Fruit fly (Drosophila melanogaster) whole organism, embryonic: ENCODE measurements around the gene ZnT86D.

Experiments
- CG10209 ChIP-seq: fragments of 200-800 bp; sonication (Bioruptor generic); optimal IDR thresholded peaks from 3 replicates; lab custom pipeline; 2017; ENCODE audit warnings: missing biosample characterization, mild to moderate bottlenecking, missing genetic modification characterization, missing genetic modification reagents
- CG11723 ChIP-seq: fragments of 200-800 bp; sonication (Bioruptor generic); optimal IDR thresholded peaks from 2 replicates; lab custom pipeline; 2017; ENCODE audit warnings: missing biosample characterization, mild to moderate bottlenecking, missing genetic modification characterization
- CG12071 ChIP-seq: fragments of 200-800 bp; sonication (Bioruptor generic); optimal IDR thresholded peaks from 3 replicates; lab custom pipeline; 2018; ENCODE audit warnings: missing biosample characterization, mild to moderate bottlenecking, missing genetic modification characterization
- CG12155 ChIP-seq: fragments of 200-800 bp; sonication (Bioruptor generic); optimal IDR thresholded peaks from 3 replicates; lab custom pipeline; 2016; ENCODE audit warnings: missing biosample characterization, missing genetic modification characterization
- CG12236 ChIP-seq: fragments of 200-800 bp; sonication (Bioruptor generic); optimal IDR thresholded peaks from 2 replicates; lab custom pipeline; 2016; ENCODE audit warnings: missing biosample characterization, missing genetic modification characterization
- CG12744 ChIP-seq: fragments of 200-800 bp; sonication (Bioruptor generic); optimal IDR thresholded peaks from 2 replicates; lab custom pipeline; 2016; ENCODE audit warnings: missing biosample characterization, missing genetic modification characterization
- CG12769 ChIP-seq: fragments of 200-800 bp; sonication (Bioruptor generic); optimal IDR thresholded peaks from 2 replicates; lab custom pipeline; 2019; ENCODE audit warnings: missing biosample characterization, mild to moderate bottlenecking, missing genetic modification characterization, moderate library complexity
- CG13123 ChIP-seq: fragments of 200-800 bp; sonication (Bioruptor generic); optimal IDR thresholded peaks from 2 replicates; lab custom pipeline; 2016; ENCODE audit warnings: missing biosample characterization, missing genetic modification characterization
- CG13296 ChIP-seq: fragments of 200-800 bp; sonication (Bioruptor generic); optimal IDR thresholded peaks from 3 replicates; lab custom pipeline; 2018; ENCODE audit warnings: missing biosample characterization, mild to moderate bottlenecking, missing genetic modification characterization
- CG13624 ChIP-seq: fragments of 200-800 bp; sonication (Bioruptor generic); optimal IDR thresholded peaks from 2 replicates; lab custom pipeline; 2016; ENCODE audit warnings: missing biosample characterization, missing genetic modification characterization
- CG1529 ChIP-seq: fragments of 200-800 bp; sonication (Bioruptor generic); optimal IDR thresholded peaks from 3 replicates; lab custom pipeline; 2018; ENCODE audit warnings: missing biosample characterization, missing genetic modification characterization
- CG16813 ChIP-seq: fragments of 200-800 bp; sonication (Bioruptor generic); IDR thresholded peaks from 3 replicates; pipeline ENCODE4 v1.3.6; 2022; ENCODE audit warnings: missing biosample characterization, missing genetic modification characterization; ENCODE audit not compliant: partially characterized antibody
- CG16815 ChIP-seq: fragments of 200-800 bp; sonication (Bioruptor generic); optimal IDR thresholded peaks from 3 replicates; lab custom pipeline; 2017; ENCODE audit warnings: missing biosample characterization, mild to moderate bottlenecking, missing genetic modification characterization
- CG17829 ChIP-seq: fragments of 200-800 bp; optimal IDR thresholded peaks from 2 replicates; lab custom pipeline; 2019; ENCODE audit warnings: missing biosample characterization, mild to moderate bottlenecking, missing genetic modification characterization, moderate library complexity
- CG18262 ChIP-seq: fragments of 200-800 bp; optimal IDR thresholded peaks from 3 replicates; lab custom pipeline; 2019; ENCODE audit warnings: missing biosample characterization, mild to moderate bottlenecking, missing genetic modification characterization, moderate library complexity
- CG30431 ChIP-seq: fragments of 200-800 bp; sonication (Bioruptor generic); optimal IDR thresholded peaks from 2 replicates; lab custom pipeline; 2017; ENCODE audit warnings: missing biosample characterization, missing genetic modification characterization
- CG31388 ChIP-seq: fragments of 200-800 bp; sonication (Bioruptor generic); optimal IDR thresholded peaks from 2 replicates; lab custom pipeline; 2016; ENCODE audit warnings: missing biosample characterization, missing genetic modification characterization
- CG3281 ChIP-seq: fragments of 200-800 bp; sonication (Bioruptor generic); optimal IDR thresholded peaks from 3 replicates; lab custom pipeline; 2017; ENCODE audit warnings: missing biosample characterization, mild to moderate bottlenecking, missing genetic modification characterization
- CG3726 ChIP-seq: fragments of 200-800 bp; sonication (Bioruptor generic); IDR thresholded peaks from 3 replicates; pipeline ENCODE4, ENCODE4 v1.3.6; 2022; ENCODE audit warnings: missing biosample characterization, missing genetic modification characterization
- CG42726 ChIP-seq: fragments of 200-800 bp; sonication (Bioruptor generic); IDR thresholded peaks from 2 replicates; pipeline ENCODE4 v1.3.6; 2022; ENCODE audit warnings: missing biosample characterization, missing genetic modification characterization; ENCODE audit not compliant: partially characterized antibody
- CG4424 ChIP-seq: fragments of 200-800 bp; sonication (Bioruptor generic); optimal IDR thresholded peaks from 3 replicates; lab custom pipeline; 2016; ENCODE audit warnings: missing biosample characterization, missing genetic modification characterization
- CG6272 ChIP-seq: fragments of 200-800 bp; sonication (Bioruptor generic); IDR thresholded peaks from 2 replicates; pipeline ENCODE4 v1.3.6; 2022; ENCODE audit warnings: missing biosample characterization, missing genetic modification characterization
- CG6683 ChIP-seq: fragments of 200-800 bp; sonication (Bioruptor generic); optimal IDR thresholded peaks from 2 replicates; lab custom pipeline; 2017; ENCODE audit warnings: missing biosample characterization, mild to moderate bottlenecking, missing genetic modification characterization, missing genetic modification reagents
- CG7963 ChIP-seq: fragments of 200-800 bp; sonication (Bioruptor generic); IDR thresholded peaks from 3 replicates; pipeline ENCODE4 v1.3.6; 2022; ENCODE audit warnings: missing biosample characterization, missing genetic modification characterization; ENCODE audit not compliant: partially characterized antibody
- Dad ChIP-seq: fragments of 200-800 bp; sonication (Bioruptor generic); optimal IDR thresholded peaks from 3 replicates; lab custom pipeline; 2016; ENCODE audit warnings: missing biosample characterization, missing genetic modification characterization
- Dbx ChIP-seq: fragments of 200-800 bp; sonication (Bioruptor generic); IDR thresholded peaks from 3 replicates; pipeline ENCODE4 v1.3.6; 2022; ENCODE audit warnings: missing biosample characterization, missing genetic modification characterization
- Deaf1 ChIP-seq: fragments of 200-800 bp; optimal IDR thresholded peaks from 3 replicates; lab custom pipeline; 2019; ENCODE audit warnings: missing biosample characterization, mild to moderate bottlenecking, missing genetic modification characterization, moderate library complexity
- HmgD ChIP-seq: fragments of 200-800 bp; sonication (Bioruptor generic); optimal IDR thresholded peaks from 3 replicates; lab custom pipeline; 2016; ENCODE audit warnings: missing biosample characterization, missing genetic modification characterization
- Hmr ChIP-seq: fragments of 200-800 bp; sonication (Bioruptor generic); optimal IDR thresholded peaks from 3 replicates; lab custom pipeline; 2017; ENCODE audit warnings: mild to moderate bottlenecking, missing biosample characterization, missing genetic modification reagents, missing genetic modification characterization
- Lhr ChIP-seq: fragments of 200-800 bp; sonication (Bioruptor generic); optimal IDR thresholded peaks from 3 replicates; lab custom pipeline; 2017; ENCODE audit warnings: mild to moderate bottlenecking, missing biosample characterization, missing genetic modification reagents, missing genetic modification characterization
- Meics ChIP-seq: fragments of 200-800 bp; sonication (Bioruptor generic); optimal IDR thresholded peaks from 2 replicates; lab custom pipeline; 2017; ENCODE audit warnings: missing biosample characterization, mild to moderate bottlenecking, missing genetic modification characterization
- Neu2 ChIP-seq: fragments of 200-800 bp; sonication (Bioruptor generic); optimal IDR thresholded peaks from 3 replicates; lab custom pipeline; 2016; ENCODE audit warnings: missing biosample characterization, missing genetic modification characterization, borderline replicate concordance
- Ssrp ChIP-seq: fragments of 200-800 bp; sonication (Bioruptor generic); optimal IDR thresholded peaks from 2 replicates; lab custom pipeline; 2018; ENCODE audit warnings: missing biosample characterization, mild to moderate bottlenecking, missing genetic modification characterization, moderate library complexity
- ash1 ChIP-seq: fragments of 200-800 bp; sonication (Bioruptor generic); optimal IDR thresholded peaks from 2 replicates; lab custom pipeline; 2018; ENCODE audit warnings: missing biosample characterization, mild to moderate bottlenecking, missing genetic modification characterization
- az2 ChIP-seq: fragments of 200-800 bp; sonication (Bioruptor generic); optimal IDR thresholded peaks from 3 replicates; lab custom pipeline; 2016; ENCODE audit warnings: missing biosample characterization, missing genetic modification characterization
- chn ChIP-seq: fragments of 200-800 bp; sonication (Bioruptor generic); optimal IDR thresholded peaks from 2 replicates; lab custom pipeline; 2016; ENCODE audit warnings: missing biosample characterization, missing genetic modification characterization
- corto ChIP-seq: fragments of 200-800 bp; sonication (Bioruptor generic); optimal IDR thresholded peaks from 2 replicates; lab custom pipeline; 2016; ENCODE audit warnings: missing biosample characterization, mild to moderate bottlenecking, missing genetic modification characterization, moderate library complexity
- eyg ChIP-seq: fragments of 200-800 bp; sonication (Bioruptor generic); optimal IDR thresholded peaks from 3 replicates; lab custom pipeline; 2016; ENCODE audit warnings: missing biosample characterization, missing genetic modification characterization
- gcm2 ChIP-seq: fragments of 200-800 bp; sonication (Bioruptor generic); optimal IDR thresholded peaks from 2 replicates; lab custom pipeline; 2016; ENCODE audit warnings: missing biosample characterization, missing genetic modification characterization
- grn ChIP-seq: fragments of 200-800 bp; sonication (Bioruptor generic); optimal IDR thresholded peaks from 3 replicates; lab custom pipeline; 2017; ENCODE audit warnings: missing biosample characterization, missing genetic modification characterization
- lbe ChIP-seq: fragments of 200-800 bp; sonication (Bioruptor generic); optimal IDR thresholded peaks from 2 replicates; lab custom pipeline; 2016; ENCODE audit warnings: missing biosample characterization, mild to moderate bottlenecking, missing genetic modification characterization
- mld ChIP-seq: fragments of 200-800 bp; sonication (Bioruptor generic); IDR thresholded peaks from 3 replicates; pipeline ENCODE4 v1.3.6; 2022; ENCODE audit warnings: missing biosample characterization, missing genetic modification characterization; ENCODE audit not compliant: partially characterized antibody
- nerfin-2 ChIP-seq: fragments of 200-800 bp; sonication (Bioruptor generic); IDR thresholded peaks from 2 replicates; pipeline ENCODE4 v1.3.6; 2022; ENCODE audit warnings: missing biosample characterization, missing genetic modification characterization; ENCODE audit not compliant: partially characterized antibody
- pb ChIP-seq: fragments of 200-800 bp; sonication (Bioruptor generic); optimal IDR thresholded peaks from 3 replicates; lab custom pipeline; 2016; ENCODE audit warnings: missing biosample characterization, missing genetic modification characterization
- phol ChIP-seq: fragments of 200-800 bp; sonication (Bioruptor generic); optimal IDR thresholded peaks from 3 replicates; lab custom pipeline; 2018; ENCODE audit warnings: missing biosample characterization, mild to moderate bottlenecking, missing genetic modification characterization, moderate library complexity
- run ChIP-seq: fragments of 200-800 bp; sonication (Bioruptor generic); optimal IDR thresholded peaks from 3 replicates; lab custom pipeline; 2018; ENCODE audit warnings: missing biosample characterization, mild to moderate bottlenecking, missing genetic modification characterization
- sisA ChIP-seq: fragments of 200-800 bp; sonication (Bioruptor generic); IDR thresholded peaks from 2 replicates; pipeline ENCODE4 v1.3.6; 2022; ENCODE audit warnings: missing biosample characterization, missing genetic modification characterization
- slbo ChIP-seq: fragments of 200-800 bp; sonication (Bioruptor generic); IDR thresholded peaks from 2 replicates; pipeline ENCODE4 v1.3.6; 2022; ENCODE audit warnings: missing biosample characterization, missing genetic modification characterization
- tgo ChIP-seq: fragments of 200-800 bp; sonication (Bioruptor generic); IDR thresholded peaks from 3 replicates; pipeline ENCODE4 v1.3.6; 2022; ENCODE audit warnings: missing biosample characterization, missing genetic modification characterization
- tio ChIP-seq: fragments of 200-800 bp; sonication (Bioruptor generic); optimal IDR thresholded peaks from 2 replicates; lab custom pipeline; 2017; ENCODE audit warnings: missing biosample characterization, missing genetic modification characterization, inconsistent platforms
- ttk ChIP-seq: fragments of 200-800 bp; sonication (Bioruptor generic); IDR thresholded peaks from 2 replicates; pipeline ENCODE4 v2.1.2; 2022; ENCODE audit warnings: missing biosample characterization, missing genetic modification characterization
- wdn ChIP-seq: fragments of 200-800 bp; sonication (Bioruptor generic); IDR thresholded peaks from 2 replicates; pipeline ENCODE4 v1.3.6; 2022; ENCODE audit warnings: missing biosample characterization, missing genetic modification characterization

The ZnT86D gene

DNA sequence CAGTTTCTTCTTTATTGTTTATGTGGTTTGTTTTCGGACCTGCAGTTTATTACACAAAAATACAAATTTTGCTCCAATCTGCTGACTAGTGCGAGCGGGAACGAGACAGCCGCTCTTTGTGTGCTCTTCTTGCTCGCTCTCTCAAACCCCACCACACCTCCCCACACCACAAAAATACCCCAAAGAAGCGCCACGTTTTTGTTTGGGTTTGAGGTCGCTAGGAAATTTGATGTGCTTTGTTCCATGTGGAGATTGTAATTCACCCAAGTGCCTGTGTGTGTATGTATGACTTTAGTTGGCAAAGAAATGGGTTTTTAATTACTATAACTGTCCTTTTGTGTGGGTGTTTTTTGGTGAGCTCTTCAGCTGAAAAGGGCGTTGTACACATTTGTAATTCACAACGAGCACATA is 16.3 kb downstream of the ZnT86D start (continued):
- TF ChIP-seq slbo, result peak; percentile 39
- no peak for TF ChIP-seq CG6683 (GFP tag; lab: Kevin White, UChicago)
- peak; percentile 92 for TF ChIP-seq CG18262 (tag; lab: Kevin White, UChicago)
- TF ChIP-seq CG30431, result no peak
- TF ChIP-seq CG13123 (GFP tag; lab: Kevin White, UChicago), result no peak
- no peak for TF ChIP-seq CG7963 (GFP tag; lab: Robert Waterston, UW)
- no peak for TF ChIP-seq ash1 (GFP tag; lab: Kevin White, UChicago)
- no peak for TF ChIP-seq CG4424
- no peak for TF ChIP-seq CG12236 (GFP tag; lab: Kevin White, UChicago)
- TF ChIP-seq CG12744 (GFP tag; lab: Kevin White, UChicago), result no peak
- no peak for TF ChIP-seq CG13296 (GFP tag; lab: Kevin White, UChicago)
- peak; percentile 53 for TF ChIP-seq run
- TF ChIP-seq CG6272 (GFP tag; lab: Robert Waterston, UW), result no peak
- TF ChIP-seq lbe (GFP tag; lab: Kevin White, UChicago), result no peak
- no peak for TF ChIP-seq CG17829 (tag; lab: Kevin White, UChicago)
- TF ChIP-seq chn (GFP tag; lab: Kevin White, UChicago), result no peak
- no peak for TF ChIP-seq Deaf1 (tag; lab: Kevin White, UChicago)
- TF ChIP-seq corto (GFP tag; lab: Kevin White, UChicago), result no peak
- no peak for TF ChIP-seq tio (GFP tag; lab: Kevin White, UChicago)
- peak; percentile 3 for TF ChIP-seq HmgD (GFP tag; lab: Kevin White, UChicago)
- no peak for TF ChIP-seq Neu2 (GFP tag; lab: Kevin White, UChicago)
- peak; percentile 67 for TF ChIP-seq CG12769
- no peak for TF ChIP-seq Lhr (GFP tag; lab: Kevin White, UChicago)
- TF ChIP-seq grn (GFP tag; lab: Kevin White, UChicago), result no peak
- TF ChIP-seq phol (tag; lab: Kevin White, UChicago), result no peak
- TF ChIP-seq Ssrp (tag; lab: Kevin White, UChicago), result no peak
- no peak for TF ChIP-seq CG16813 (GFP tag; lab: Robert Waterston, UW)
- no peak for TF ChIP-seq CG1529
- peak; percentile 12 for TF ChIP-seq CG13624 (GFP tag; lab: Kevin White, UChicago)
- no peak for TF ChIP-seq wdn (GFP tag; lab: Robert Waterston, UW)
- TF ChIP-seq nerfin-2 (GFP tag; lab: Robert Waterston, UW), result no peak
- TF ChIP-seq tgo (GFP tag; lab: Robert Waterston, UW), result no peak
- no peak for TF ChIP-seq CG11723
- no peak for TF ChIP-seq mld (GFP tag; lab: Robert Waterston, UW)
- peak; percentile 18 for TF ChIP-seq Dad
- no peak for TF ChIP-seq pb (GFP tag; lab: Kevin White, UChicago)
- TF ChIP-seq CG10209 (GFP tag; lab: Kevin White, UChicago), result no peak
- TF ChIP-seq Dbx, result no peak
- no peak for TF ChIP-seq CG42726 (GFP tag; lab: Robert Waterston, UW)
- no peak for TF ChIP-seq CG16815
- TF ChIP-seq az2 (GFP tag; lab: Kevin White, UChicago), result no peak
- TF ChIP-seq eyg, result no peak
- peak; percentile 17 for TF ChIP-seq Hmr (GFP tag; lab: Kevin White, UChicago)
- TF ChIP-seq CG31388 (GFP tag; lab: Kevin White, UChicago), result no peak
- TF ChIP-seq gcm2, result no peak
- TF ChIP-seq sisA, result no peak
- peak; percentile 50 for TF ChIP-seq CG12071 (GFP tag; lab: Kevin White, UChicago)
- no peak for TF ChIP-seq CG3726 (GFP tag; lab: Robert Waterston, UW)
- TF ChIP-seq CG3281 (GFP tag; lab: Kevin White, UChicago), result no peak
- TF ChIP-seq CG12155, result no peak
- no peak for TF ChIP-seq Meics (GFP tag; lab: Kevin White, UChicago)
- peak; percentile 52 for TF ChIP-seq ttk (GFP tag; lab: Robert Waterston, UW)
